Worm (Caenorhabditis elegans) whole organism, L4 larva: ENCODE measurements around the gene Y53G8B.1.

Experiments used
- ceh-28 ChIP-seq: fragments of 150-350 bp; optimal IDR thresholded peaks from 2 replicates; lab custom pipeline; 2014; ENCODE audit warnings: missing biosample characterization, missing genetic modification reagents, missing genetic modification characterization
- ces-1 ChIP-seq: fragments of 150-350 bp; sonication (generic microtip); optimal IDR thresholded peaks from 4 replicates; lab custom pipeline; 2014; ENCODE audit warnings: missing biosample characterization, missing genetic modification reagents, missing genetic modification characterization
- ctbp-1 ChIP-seq: fragments of 200-800 bp; sonication (Bioruptor generic); IDR thresholded peaks from 2 replicates; pipeline ENCODE4 v1.3.6; 2022; ENCODE audit warnings: missing genetic modification reagents, missing genetic modification characterization, missing compliant biosample characterization
- duxl-1 ChIP-seq: sonication (generic microtip); optimal IDR thresholded peaks from 2 replicates; lab custom pipeline; 2016; ENCODE audit warnings: mild to moderate bottlenecking, missing genetic modification characterization, moderate library complexity, missing compliant biosample characterization; ENCODE audit not compliant: poor library complexity
- lin-13 ChIP-seq: fragments of 150-350 bp; optimal IDR thresholded peaks from 2 replicates; lab custom pipeline; 2014; ENCODE audit warnings: missing biosample characterization, missing genetic modification reagents, missing genetic modification characterization
- madf-5 ChIP-seq, 2 experiments: fragments of 200-800 bp; sonication (Bioruptor generic); IDR thresholded peaks; 2 replicates each; pipeline ENCODE4 v1.3.6; 2022; ENCODE audit warnings: missing compliant biosample characterization in 2 of 2, missing genetic modification characterization in 2 of 2
- nhr-11 ChIP-seq: fragments of 150-350 bp; optimal IDR thresholded peaks from 2 replicates; lab custom pipeline; 2014; ENCODE audit warnings: missing biosample characterization, missing genetic modification characterization
- nhr-28 ChIP-seq: fragments of 150-350 bp; optimal IDR thresholded peaks from 2 replicates; lab custom pipeline; 2014; ENCODE audit warnings: missing biosample characterization, missing genetic modification characterization
- nhr-76 ChIP-seq: fragments of 150-350 bp; optimal IDR thresholded peaks from 2 replicates; lab custom pipeline; 2014; ENCODE audit warnings: missing biosample characterization, missing genetic modification characterization
- pqm-1 ChIP-seq: sonication (generic microtip); optimal IDR thresholded peaks from 2 replicates; lab custom pipeline; 2017; ENCODE audit warnings: missing biosample characterization, missing genetic modification characterization
- snpc-1.2 ChIP-seq: fragments of 200-800 bp; sonication (Bioruptor generic); IDR thresholded peaks from 2 replicates; pipeline ENCODE4 v1.3.6; 2022; ENCODE audit warnings: missing genetic modification reagents, missing genetic modification characterization, missing compliant biosample characterization
- spr-3 ChIP-seq: fragments of 200-800 bp; sonication (Bioruptor generic); optimal IDR thresholded peaks from 2 replicates; lab custom pipeline; 2018; ENCODE audit warnings: mild to moderate bottlenecking, missing genetic modification characterization, missing compliant biosample characterization
- unc-130 ChIP-seq: sonication (generic microtip); optimal IDR thresholded peaks from 2 replicates; lab custom pipeline; 2016; ENCODE audit warnings: missing genetic modification reagents, missing genetic modification characterization, missing compliant biosample characterization
- unc-62 ChIP-seq, 3 experiments: fragments of 150-350 bp in 1 of 3; sonication (generic microtip); optimal IDR thresholded peaks in 2 of 3; peaks in 1 of 3; 1 replicate in 1 of 3; 2 replicates in 2 of 3; lab custom pipeline; 2014 to 2017; ENCODE audit warnings: missing biosample characterization in 3 of 3, missing genetic modification characterization in 3 of 3, missing genetic modification reagents in 3 of 3, missing genotype in 1 of 3

ce11 chrIII:3176775-3177174 is 47.7 kb downstream of the Y53G8B.1 start:
- TF ChIP-seq nhr-28 (tag; lab: Kevin White, UChicago) (no peak), unc-62 (GFP tag; optimal IDR thresholded peaks at IDR 0.05 in 1 of 2; lab: Kevin White, UChicago) (no peak), unc-62 (tag; optimal IDR thresholded peaks at IDR 0.05; lab: Kevin White, UChicago) (no peak), snpc-1.2 (no peak), nhr-76 (tag; lab: Kevin White, UChicago) (no peak), ces-1 (no peak), lin-13 (GFP tag; lab: Kevin White, UChicago) (no peak), madf-5 (GFP tag; IDR thresholded peaks at IDR 0.05; lab: Robert Waterston, UW) (no peak), nhr-11 (no peak), duxl-1 (tag; lab: Kevin White, UChicago) (no peak), spr-3 (GFP tag; lab: Kevin White, UChicago) (no peak), ceh-28 (tag; lab: Kevin White, UChicago) (no peak), ctbp-1 (GFP tag; lab: Robert Waterston, UW) (no peak), pqm-1 (no peak), unc-130 (no peak)
